Worm (Caenorhabditis elegans) whole organism, L1 larva: ENCODE data around the gene T20D4.11.

Source experiments
- ceh-82 ChIP-seq, 3 experiments: fragments of 150-350 bp in 1 of 3; sonication (generic microtip) in 2 of 3; optimal IDR thresholded peaks; 2 replicates each; lab custom pipeline; 2014 to 2017; ENCODE audit warnings: missing biosample characterization in 3 of 3, missing genetic modification characterization in 3 of 3
- ets-5 ChIP-seq: fragments of 200-800 bp; sonication (Bioruptor generic); IDR thresholded peaks from 2 replicates; pipeline ENCODE4 v1.3.6; 2022; ENCODE audit warnings: missing genetic modification characterization, missing compliant biosample characterization
- fkh-10 ChIP-seq: sonication (generic microtip); optimal IDR thresholded peaks from 2 replicates; lab custom pipeline; 2017; ENCODE audit warnings: missing biosample characterization, missing genetic modification reagents, missing genetic modification characterization
- hpl-2 ChIP-seq: fragments of 150-350 bp; optimal IDR thresholded peaks from 2 replicates; lab custom pipeline; 2014; ENCODE audit warnings: missing biosample characterization, missing genetic modification reagents, missing genetic modification characterization
- nhr-237 ChIP-seq: fragments of 150-350 bp; optimal IDR thresholded peaks from 2 replicates; lab custom pipeline; 2014; ENCODE audit warnings: missing biosample characterization, missing genetic modification characterization
- pag-3 ChIP-seq: sonication (generic microtip); optimal IDR thresholded peaks from 2 replicates; lab custom pipeline; 2017; ENCODE audit warnings: missing genetic modification characterization, mild to moderate bottlenecking, missing compliant biosample characterization, antibody characterized with exemption, borderline replicate concordance; ENCODE audit not compliant: insufficient read depth
- snpc-4 ChIP-seq: fragments of 150-350 bp; optimal IDR thresholded peaks from 2 replicates; lab custom pipeline; 2014; ENCODE audit warnings: missing biosample characterization, missing genetic modification characterization
- sup-37 ChIP-seq: fragments of 200-800 bp; sonication (Bioruptor generic); optimal IDR thresholded peaks from 2 replicates; lab custom pipeline; 2018; ENCODE audit warnings: mild to moderate bottlenecking, missing genetic modification characterization, missing compliant biosample characterization
- unc-62 ChIP-seq: fragments of 150-350 bp; optimal IDR thresholded peaks from 2 replicates; lab custom pipeline; 2014; ENCODE audit warnings: missing biosample characterization, missing genetic modification reagents, missing genetic modification characterization
- ztf-11 ChIP-seq, 2 experiments: sonication (generic microtip); optimal IDR thresholded peaks; 2 replicates each; lab custom pipeline; 2016 to 2017; ENCODE audit warnings: missing genetic modification characterization in 2 of 2, missing biosample characterization in 1 of 2, missing compliant biosample characterization in 1 of 2

DNA sequence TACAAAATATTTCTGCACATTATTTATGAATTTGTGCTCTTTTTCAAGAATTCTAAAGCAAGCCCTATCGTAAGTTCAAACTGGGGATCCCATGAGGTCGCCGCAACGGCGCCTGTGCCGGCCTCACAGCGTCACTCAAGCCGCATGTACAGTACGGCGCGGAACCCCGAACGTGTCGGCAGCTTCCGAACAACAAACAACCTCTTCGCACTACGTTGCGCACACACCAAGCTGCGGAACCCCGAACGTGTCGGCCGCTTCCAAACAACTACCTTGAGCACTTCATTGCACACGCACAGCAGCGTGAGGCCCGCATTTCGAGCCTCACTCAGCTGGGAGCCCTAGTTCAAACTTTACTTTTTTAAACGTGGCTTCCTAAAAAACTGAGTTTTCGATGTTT is 4.4 kb upstream of the T20D4.11 start:
- no peak for TF ChIP-seq snpc-4 (tag; lab: Kevin White, UChicago)
- no peak for TF ChIP-seq sup-37 (GFP tag; lab: Kevin White, UChicago)
- no peak for TF ChIP-seq ztf-11 (tag; optimal IDR thresholded peaks at IDR 0.05; lab: Kevin White, UChicago)
- no peak for TF ChIP-seq ceh-82 (tag; optimal IDR thresholded peaks at IDR 0.05; lab: Kevin White, UChicago)
- no peak for TF ChIP-seq ets-5 (GFP tag; lab: Robert Waterston, UW)
- TF ChIP-seq pag-3 (tag; lab: Kevin White, UChicago), result no peak
- TF ChIP-seq nhr-237, result no peak
- TF ChIP-seq unc-62, result no peak
- TF ChIP-seq fkh-10 (GFP tag; lab: Kevin White, UChicago), result no peak
- TF ChIP-seq hpl-2, result no peak
